Fruit fly (Drosophila melanogaster) whole organism: ENCODE data around the gene CG33230.

ENCODE experiments used
- CG8478 ChIP-seq: fragments of >200 bp; optimal IDR thresholded peaks from 2 replicates; lab custom pipeline; 2018; ENCODE audit warnings: inconsistent platforms
- EcR ChIP-seq, 2 experiments: fragments of >200 bp; optimal IDR thresholded peaks; 2 replicates each; lab custom pipeline; 2017; ENCODE audit warnings: missing biosample characterization in 2 of 2, missing genetic modification characterization in 2 of 2, missing genetic modification reagents in 2 of 2
- pan ChIP-seq: fragments of >200 bp; optimal IDR thresholded peaks from 2 replicates; lab custom pipeline; 2017
- psq ChIP-seq: fragments of >200 bp; optimal IDR thresholded peaks from 2 replicates; lab custom pipeline; 2017
- usp ChIP-seq: fragments of >200 bp; optimal IDR thresholded peaks from 2 replicates; lab custom pipeline; 2017; ENCODE audit warnings: missing biosample characterization, missing genetic modification characterization, mixed read lengths

- no peak for TF ChIP-seq psq (lab: Kevin White, UChicago)
- no peak for TF ChIP-seq usp
- TF ChIP-seq pan: no peak
- no peak for TF ChIP-seq CG8478 (lab: Kevin White, UChicago)
- TF ChIP-seq EcR (GFP tag; optimal IDR thresholded peaks at IDR 0.05; lab: Kevin White, UChicago): no peak
Observed at dm6 chr3L:1578391-1578948, 39.7 kb upstream of the CG33230 start.
